Worm (Caenorhabditis elegans) whole organism, L4 larva: ENCODE results near the gene T06D8.9.
A peak's percentile ranks its signal among the peaks of the same experiment; 100 is the strongest.

ENCODE experiments used
- D1046.2 ChIP-seq: fragments of 200-800 bp; sonication (Bioruptor generic); IDR thresholded peaks from 2 replicates; pipeline ENCODE4 v1.3.6; 2022; ENCODE audit warnings: missing genetic modification characterization, missing compliant biosample characterization
- F44E2.7 ChIP-seq: fragments of 200-800 bp; sonication (Bioruptor generic); IDR thresholded peaks from 2 replicates; pipeline ENCODE4 v2.1.2; 2022; ENCODE audit warnings: missing genetic modification characterization, missing compliant biosample characterization
- Y75B8A.6 ChIP-seq: fragments of 200-800 bp; sonication (Bioruptor generic); IDR thresholded peaks from 2 replicates; pipeline ENCODE4 v1.3.6; 2022; ENCODE audit warnings: missing genetic modification reagents, missing genetic modification characterization, missing compliant biosample characterization
- ZK546.5 ChIP-seq, 2 experiments: sonication (generic microtip); optimal IDR thresholded peaks; 2 replicates each; lab custom pipeline; 2017; ENCODE audit warnings: missing biosample characterization in 2 of 2, missing genetic modification characterization in 2 of 2
- aha-1 ChIP-seq: fragments of 150-350 bp; peaks from one replicate; lab custom pipeline; 2014; ENCODE audit warnings: missing biosample characterization, missing genetic modification characterization
- ceh-20 ChIP-seq: fragments of 200-800 bp; sonication (Bioruptor generic); IDR thresholded peaks from 2 replicates; pipeline ENCODE4 v1.3.6; 2022; ENCODE audit warnings: missing genetic modification reagents, missing genetic modification characterization, missing compliant biosample characterization
- ceh-32 ChIP-seq: sonication (generic microtip); optimal IDR thresholded peaks from 2 replicates; lab custom pipeline; 2016; ENCODE audit warnings: mild to moderate bottlenecking, missing genetic modification characterization, missing compliant biosample characterization; ENCODE audit not compliant: poor library complexity
- ceh-62 ChIP-seq: sonication (generic microtip); optimal IDR thresholded peaks from 2 replicates; lab custom pipeline; 2017; ENCODE audit warnings: missing biosample characterization, missing genetic modification characterization
- ceh-82 ChIP-seq: sonication (generic microtip); optimal IDR thresholded peaks from 2 replicates; lab custom pipeline; 2017; ENCODE audit warnings: missing biosample characterization, missing genetic modification characterization
- ces-1 ChIP-seq: fragments of 150-350 bp; sonication (generic microtip); optimal IDR thresholded peaks from 4 replicates; lab custom pipeline; 2014; ENCODE audit warnings: missing biosample characterization, missing genetic modification reagents, missing genetic modification characterization
- ctbp-1 ChIP-seq: fragments of 200-800 bp; sonication (Bioruptor generic); IDR thresholded peaks from 2 replicates; pipeline ENCODE4 v1.3.6; 2022; ENCODE audit warnings: missing genetic modification reagents, missing genetic modification characterization, missing compliant biosample characterization
- daf-16 ChIP-seq, 3 experiments: sonication (generic microtip); optimal IDR thresholded peaks; 2 replicates each; lab custom pipeline; 2016 to 2017; ENCODE audit warnings: missing genetic modification characterization in 3 of 3, missing genetic modification reagents in 3 of 3, mild to moderate bottlenecking in 2 of 3, missing compliant biosample characterization in 2 of 3, missing biosample characterization in 1 of 3, moderate library complexity in 1 of 3
- egl-27 ChIP-seq: sonication (generic microtip); optimal IDR thresholded peaks from 3 replicates; lab custom pipeline; 2017; ENCODE audit warnings: missing biosample characterization, missing genetic modification reagents, missing genetic modification characterization
- egl-43 ChIP-seq: fragments of 200-800 bp; sonication (Bioruptor generic); IDR thresholded peaks from 2 replicates; pipeline ENCODE4 v1.3.6; 2022; ENCODE audit warnings: missing genetic modification reagents, missing genetic modification characterization, missing compliant biosample characterization
- hif-1 ChIP-seq, 2 experiments: sonication (generic microtip); optimal IDR thresholded peaks; 2 replicates each; lab custom pipeline; 2016 to 2017; ENCODE audit warnings: missing compliant biosample characterization in 2 of 2, missing genetic modification characterization in 2 of 2, missing genetic modification reagents in 2 of 2, missing genotype in 2 of 2, mild to moderate bottlenecking in 1 of 2
- hlh-30 ChIP-seq: sonication (generic microtip); optimal IDR thresholded peaks from 2 replicates; lab custom pipeline; 2017; ENCODE audit warnings: antibody characterized with exemption, mild to moderate bottlenecking, missing genetic modification characterization, missing compliant biosample characterization; ENCODE audit not compliant: insufficient read depth
- jun-1 ChIP-seq: fragments of 150-350 bp; optimal IDR thresholded peaks from 2 replicates; lab custom pipeline; 2014; ENCODE audit warnings: missing biosample characterization, missing genetic modification reagents, missing genetic modification characterization
- lim-7 ChIP-seq: fragments of 200-800 bp; sonication (Bioruptor generic); IDR thresholded peaks from 2 replicates; pipeline ENCODE4 v1.3.6; 2022; ENCODE audit warnings: missing genetic modification characterization, missing compliant biosample characterization
- lin-15B ChIP-seq: fragments of 150-350 bp; sonication (generic microtip); optimal IDR thresholded peaks from 3 replicates; lab custom pipeline; 2014; ENCODE audit warnings: missing biosample characterization, missing genetic modification characterization
- lin-39 ChIP-seq: fragments of 150-350 bp; optimal IDR thresholded peaks from 2 replicates; lab custom pipeline; 2014; ENCODE audit warnings: missing biosample characterization, missing genetic modification reagents, missing genetic modification characterization
- madf-9 ChIP-seq: fragments of 200-800 bp; sonication (Bioruptor generic); conservative IDR thresholded peaks from 2 replicates; pipeline ENCODE4 v1.3.6; 2022; ENCODE audit warnings: missing genetic modification reagents, missing genetic modification characterization, missing compliant biosample characterization
- mdl-1 ChIP-seq, 2 experiments: fragments of 150-350 bp in 1 of 2; sonication (generic microtip) in 1 of 2; optimal IDR thresholded peaks; 2 replicates each; lab custom pipeline; 2014 to 2017; ENCODE audit warnings: missing biosample characterization in 2 of 2, missing genetic modification characterization in 2 of 2
- mxl-2 ChIP-seq: fragments of 200-800 bp; sonication (Bioruptor generic); conservative IDR thresholded peaks from 2 replicates; pipeline ENCODE4 v1.3.6; 2022; ENCODE audit warnings: missing genetic modification reagents, missing genetic modification characterization, missing compliant biosample characterization
- nhr-6 ChIP-seq: fragments of 150-350 bp; optimal IDR thresholded peaks from 2 replicates; lab custom pipeline; 2014; ENCODE audit warnings: missing biosample characterization, missing genetic modification characterization
- saeg-2 ChIP-seq: fragments of 200-800 bp; sonication (Bioruptor generic); IDR thresholded peaks from 2 replicates; pipeline ENCODE4 v1.3.6; 2022; ENCODE audit warnings: missing genetic modification reagents, missing genetic modification characterization, missing compliant biosample characterization
- set-16 ChIP-seq: fragments of 200-800 bp; sonication (Bioruptor generic); IDR thresholded peaks from 2 replicates; pipeline ENCODE4 v1.3.6; 2022; ENCODE audit warnings: missing genetic modification reagents, missing genetic modification characterization, missing compliant biosample characterization
- spr-1 ChIP-seq: sonication (generic microtip); optimal IDR thresholded peaks from 2 replicates; lab custom pipeline; 2016; ENCODE audit warnings: mild to moderate bottlenecking, missing genetic modification characterization, missing compliant biosample characterization
- tra-1 ChIP-seq: fragments of 200-800 bp; sonication (Bioruptor generic); IDR thresholded peaks from 2 replicates; pipeline ENCODE4 v1.3.6; 2022; ENCODE audit warnings: missing genetic modification reagents, missing genetic modification characterization, missing compliant biosample characterization
- unc-62 ChIP-seq, 3 experiments: fragments of 150-350 bp in 1 of 3; sonication (generic microtip); optimal IDR thresholded peaks in 2 of 3; peaks in 1 of 3; 1 replicate in 1 of 3; 2 replicates in 2 of 3; lab custom pipeline; 2014 to 2017; ENCODE audit warnings: missing biosample characterization in 3 of 3, missing genetic modification characterization in 3 of 3, missing genetic modification reagents in 3 of 3, missing genotype in 1 of 3
- zfp-2 ChIP-seq: sonication (generic microtip); optimal IDR thresholded peaks from 2 replicates; lab custom pipeline; 2016; ENCODE audit warnings: mild to moderate bottlenecking, missing genetic modification characterization, missing compliant biosample characterization
- zfp-3 ChIP-seq: fragments of 200-800 bp; sonication (Bioruptor generic); conservative IDR thresholded peaks from 2 replicates; pipeline ENCODE4 v1.3.6; 2022; ENCODE audit warnings: missing genetic modification reagents, missing genetic modification characterization, missing compliant biosample characterization
- zip-11 ChIP-seq: fragments of 200-800 bp; sonication (Bioruptor generic); IDR thresholded peaks from 2 replicates; pipeline ENCODE4 v1.3.6; 2022; ENCODE audit warnings: missing genetic modification characterization, missing compliant biosample characterization
- zip-2 ChIP-seq: fragments of 150-350 bp; optimal IDR thresholded peaks from 2 replicates; lab custom pipeline; 2014; ENCODE audit warnings: missing biosample characterization, missing genetic modification characterization

The T06D8.9 gene

ce11 chrII:11275484-11275883, 36.1 kb downstream of the T06D8.9 start:
- TF ChIP-seq ctbp-1, result no peak
- TF ChIP-seq nhr-6, result no peak
- TF ChIP-seq tra-1 (GFP tag; lab: Robert Waterston, UW), result no peak
- TF ChIP-seq lin-39 (tag; lab: Kevin White, UChicago), result no peak
- no peak for TF ChIP-seq madf-9 (GFP tag; lab: Robert Waterston, UW)
- no peak for TF ChIP-seq zfp-3 (GFP tag; lab: Robert Waterston, UW)
- no peak for TF ChIP-seq jun-1 (tag; lab: Kevin White, UChicago)
- no peak for TF ChIP-seq mdl-1 (tag; optimal IDR thresholded peaks at IDR 0.05; lab: Kevin White, UChicago)
- no peak for TF ChIP-seq ces-1 (GFP tag; lab: Kevin White, UChicago)
- no peak for TF ChIP-seq spr-1 (tag; lab: Kevin White, UChicago)
- no peak for TF ChIP-seq zfp-2
- TF ChIP-seq Y75B8A.6 (GFP tag; lab: Robert Waterston, UW), result no peak
- no peak for TF ChIP-seq saeg-2 (GFP tag; lab: Robert Waterston, UW)
- TF ChIP-seq hlh-30 (tag; lab: Kevin White, UChicago), result no peak
- no peak for TF ChIP-seq egl-27

- TF ChIP-seq egl-27, result no peak
- no peak for TF ChIP-seq ces-1 (GFP tag; lab: Kevin White, UChicago)
- TF ChIP-seq F44E2.7, result no peak
- TF ChIP-seq unc-62 (GFP tag; optimal IDR thresholded peaks at IDR 0.05 in 1 of 2; lab: Kevin White, UChicago), result peak in 1 of 2 experiments; percentile 1
- no peak for TF ChIP-seq unc-62 (tag; optimal IDR thresholded peaks at IDR 0.05; lab: Kevin White, UChicago)
Observed at ce11 chrII:11276879-11277278, 37.5 kb downstream of the T06D8.9 start.

DNA sequence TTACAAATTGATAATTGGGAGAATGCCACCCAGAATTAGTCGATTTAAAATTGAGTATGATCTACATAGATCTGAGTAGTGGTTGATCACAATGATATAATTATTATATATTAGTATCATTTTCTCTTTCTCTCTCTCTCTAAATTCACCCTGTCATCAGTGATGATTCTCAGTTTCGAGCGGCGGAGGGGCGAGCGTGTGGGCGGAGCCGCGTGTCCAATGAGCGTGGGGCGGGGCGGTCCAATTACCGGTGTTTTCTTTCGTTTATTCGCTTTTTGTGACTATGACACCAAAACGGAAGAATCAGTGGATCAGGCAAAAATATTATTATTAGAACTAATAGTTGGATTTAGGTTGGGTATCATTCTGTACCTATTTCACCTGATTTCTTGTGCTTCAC, 40.6 kb downstream of the T06D8.9 start:
- no peak for TF ChIP-seq zip-11 (GFP tag; lab: Robert Waterston, UW)
- TF ChIP-seq set-16, result 0 out of 2 replicates have a peak, but pooled peaks have one; percentile 11

DNA sequence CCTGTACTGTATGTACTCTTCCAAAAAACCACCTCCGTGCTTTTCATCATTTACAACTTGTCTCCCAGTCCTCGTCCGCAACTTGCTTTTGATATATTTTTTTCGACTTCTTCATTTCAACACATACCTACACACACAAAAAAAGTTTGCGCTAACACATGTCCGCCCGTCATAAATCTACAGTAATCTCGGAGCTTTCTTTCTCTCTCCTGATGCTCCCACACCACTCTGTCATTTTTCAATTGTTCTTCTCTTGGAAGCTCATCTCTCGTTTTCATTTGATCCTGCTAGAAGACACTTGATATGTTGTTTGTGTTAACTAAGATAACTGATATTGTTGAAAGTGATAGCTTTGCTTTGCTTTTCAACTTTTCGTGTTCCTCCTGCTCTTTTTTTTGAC, 41.8 kb downstream of the T06D8.9 start:
- TF ChIP-seq ceh-32 (tag; lab: Kevin White, UChicago) (no peak), hif-1 (tag; optimal IDR thresholded peaks at IDR 0.05; lab: Kevin White, UChicago) (no peak), mxl-2 (GFP tag; lab: Robert Waterston, UW) (no peak), lim-7 (GFP tag; lab: Robert Waterston, UW) (no peak), ZK546.5 (tag; optimal IDR thresholded peaks at IDR 0.05; lab: Kevin White, UChicago) (no peak), egl-43 (no peak), egl-27 (no peak), D1046.2 (no peak), nhr-6 (no peak), hlh-30 (tag; lab: Kevin White, UChicago) (no peak), ceh-62 (no peak), lin-15B (no peak), ceh-82 (tag; lab: Kevin White, UChicago) (no peak), daf-16 (GFP tag; optimal IDR thresholded peaks at IDR 0.05; lab: Kevin White, UChicago) (no peak), daf-16 (tag; optimal IDR thresholded peaks at IDR 0.05; lab: Kevin White, UChicago) (no peak), lin-39 (tag; lab: Kevin White, UChicago) (no peak), set-16 (no peak), ceh-20 (no peak), zip-2 (tag; lab: Kevin White, UChicago) (no peak)
- TF ChIP-seq, all 104 proteins: peak for 0

DNA sequence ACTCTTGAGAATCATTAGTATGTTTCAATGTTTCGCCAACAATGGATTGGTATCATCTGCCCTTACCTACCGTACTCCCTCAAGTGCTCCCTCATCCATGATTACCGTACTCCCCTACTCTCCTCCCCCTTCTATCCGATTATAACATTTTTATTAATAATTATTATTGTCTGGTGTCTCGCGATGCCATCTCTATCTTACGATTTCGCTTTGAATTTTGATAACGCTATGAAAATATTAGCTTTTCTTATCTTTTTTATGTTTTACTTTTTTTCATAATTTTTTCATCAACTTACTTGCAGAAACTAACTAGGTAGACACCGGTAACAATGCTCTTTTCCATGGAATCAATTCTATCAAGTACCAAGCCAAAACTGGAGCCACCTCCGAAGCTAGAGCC, 42.3 kb downstream of the T06D8.9 start, which contains the start of gene unc-130:
unc-130 (plus strand) TSS at position 301 of the 400 bp plus-strand sequence.
- TF ChIP-seq aha-1 (tag; lab: Kevin White, UChicago), result no peak
